Worm (Caenorhabditis elegans) whole organism, late embryonic: ENCODE data around the gene srd-56.

ENCODE experiments used
- lin-11 ChIP-seq: fragments of 200-800 bp; sonication (Bioruptor generic); optimal IDR thresholded peaks from 2 replicates; lab custom pipeline; 2018; ENCODE audit warnings: mild to moderate bottlenecking, missing genetic modification characterization, missing compliant biosample characterization
- pha-4 ChIP-seq: fragments of 150-350 bp; optimal IDR thresholded peaks from 2 replicates; lab custom pipeline; 2018; ENCODE audit warnings: missing biosample characterization, missing genetic modification reagents, missing genetic modification characterization
- ttx-3 ChIP-seq: sonication (generic microtip); optimal IDR thresholded peaks from 2 replicates; lab custom pipeline; 2016; ENCODE audit warnings: missing genetic modification reagents, missing genetic modification characterization, missing compliant biosample characterization

ce11 chrII:7210187-7210586 lies 7.2 kb upstream of the srd-56 start, which contains the start of gene E04F6.15:
- TF ChIP-seq lin-11 (tag; lab: Kevin White, UChicago) (no peak), pha-4 (no peak), ttx-3 (tag; lab: Kevin White, UChicago) (no peak)
